Worm (Caenorhabditis elegans): Measurements from ENCODE around the gene sec-22.

Gene sec-22

DNA sequence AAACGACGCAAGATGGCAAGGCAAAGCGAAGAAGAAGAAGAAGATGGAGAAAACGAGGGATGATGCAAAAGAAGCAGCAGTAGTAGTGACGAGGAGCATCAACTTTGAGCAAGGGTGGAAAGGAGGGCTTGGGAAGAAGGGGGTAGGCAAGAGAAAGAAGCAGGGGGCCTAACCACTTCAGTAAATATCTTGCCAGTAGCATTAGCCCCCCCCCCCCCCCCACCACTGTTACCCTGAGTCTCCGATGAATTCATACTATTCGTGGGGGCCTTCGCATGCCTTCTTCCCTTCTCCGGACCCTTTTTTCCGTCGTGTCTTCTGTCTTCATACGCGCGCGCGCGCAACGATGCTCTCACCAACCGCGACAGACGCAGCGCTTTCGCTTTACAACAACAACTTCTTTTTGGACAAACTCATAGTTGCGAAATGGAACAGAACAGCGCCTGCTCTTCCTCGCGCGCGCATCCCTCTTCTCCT lies 13.5 kb upstream of the sec-22 start:
- TF ChIP-seq ctbp-1 (GFP tag; IDR thresholded peaks at IDR 0.05) (peak; percentile 60; the same call in 1 of the 2 replicates), ceh-62 (tag; optimal IDR thresholded peaks at IDR 0.05) (no peak), set-16 (GFP tag; IDR thresholded peaks at IDR 0.05) (peak; percentile 93), hlh-30 (tag; optimal IDR thresholded peaks at IDR 0.05; ENCODE audit: insufficient read depth) (peak; percentile 22), ceh-20 (GFP tag; IDR thresholded peaks at IDR 0.05) (0 out of 2 replicates have a peak, but pooled peaks have one; percentile 22), F10B5.3 (tag; optimal IDR thresholded peaks at IDR 0.05) (no peak), aha-1 (tag) (peak; percentile 93), hmg-1.1 (GFP tag; IDR thresholded peaks at IDR 0.05) (peak; percentile 66), spr-1 (tag; optimal IDR thresholded peaks at IDR 0.05) (no peak), lir-3 (tag; optimal IDR thresholded peaks at IDR 0.05) (no peak), fkh-10 (GFP tag; optimal IDR thresholded peaks at IDR 0.05) (no peak), rbr-2 (tag; optimal IDR thresholded peaks at IDR 0.05) (peak; percentile 34), unc-62 (GFP tag; optimal IDR thresholded peaks at IDR 0.05 in 1 of 2) (peak in 1 of 2 experiments; percentile 37), unc-62 (tag; optimal IDR thresholded peaks at IDR 0.05) (no peak), mdl-1 (tag; optimal IDR thresholded peaks at IDR 0.05) (peak in 1 of 2 experiments; percentile 35), hlh-11 (tag; optimal IDR thresholded peaks at IDR 0.05) (peak; percentile 31), F37D6.2 (tag; optimal IDR thresholded peaks at IDR 0.05) (peak; percentile 24), Y105C5A.15 (GFP tag; IDR thresholded peaks at IDR 0.05) (no peak)

ce11 chrX:1025010-1025409 lies 10.3 kb upstream of the sec-22 start, which contains the start of gene F55A4.3:
TSS of gene F55A4.3 (minus strand) at chrX:1025110.
- TF ChIP-seq ceh-20 (GFP tag; IDR thresholded peaks at IDR 0.05), result no peak
- no peak for TF ChIP-seq duxl-1 (tag; optimal IDR thresholded peaks at IDR 0.05; ENCODE audit: poor library complexity)
- TF ChIP-seq ces-1 (GFP tag; optimal IDR thresholded peaks at IDR 0.05), result no peak
- no peak for TF ChIP-seq nhr-28 (tag; optimal IDR thresholded peaks at IDR 0.05)
- TF ChIP-seq mdl-1 (tag; optimal IDR thresholded peaks at IDR 0.05), result no peak
- TF ChIP-seq egl-27 (tag; optimal IDR thresholded peaks at IDR 0.05), result no peak
- TF ChIP-seq zfp-2 (tag; optimal IDR thresholded peaks at IDR 0.05), result no peak
- no peak for TF ChIP-seq arid-1 (GFP tag; conservative IDR thresholded peaks at IDR 0.05)
- TF ChIP-seq rbr-2 (tag; optimal IDR thresholded peaks at IDR 0.05), result no peak
- TF ChIP-seq ztf-7 (tag; optimal IDR thresholded peaks at IDR 0.05), result no peak
- no peak for TF ChIP-seq F44E2.7 (GFP tag; IDR thresholded peaks at IDR 0.05)
- TF ChIP-seq nhr-25 (tag; optimal IDR thresholded peaks at IDR 0.05; ENCODE audit: borderline replicate concordance, insufficient read depth), result no peak
- TF ChIP-seq lin-29 (GFP tag; IDR thresholded peaks at IDR 0.05), result no peak
- TF ChIP-seq jun-1 (tag; optimal IDR thresholded peaks at IDR 0.05), result no peak
- no peak for TF ChIP-seq hmg-1.1 (GFP tag; IDR thresholded peaks at IDR 0.05)
- TF ChIP-seq spr-1 (tag; optimal IDR thresholded peaks at IDR 0.05), result no peak

DNA sequence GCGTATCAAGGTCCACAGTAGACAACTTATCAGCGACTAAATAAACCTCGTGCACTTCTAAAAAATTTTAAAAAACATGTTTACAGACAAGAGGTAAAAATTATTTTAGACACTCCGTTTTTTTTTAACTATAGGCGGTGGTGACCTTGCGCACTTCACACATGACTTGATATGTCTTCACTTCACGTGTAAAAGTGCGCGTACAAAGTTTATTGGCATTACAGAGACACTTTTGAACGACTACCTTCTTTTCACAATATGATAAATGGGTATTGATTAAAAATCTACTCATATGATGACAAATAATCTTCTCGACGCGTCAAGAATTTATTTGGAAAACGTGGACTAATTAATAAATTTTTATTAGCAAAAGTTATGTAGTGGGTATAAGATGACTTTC lies 8.6 kb upstream of the sec-22 start:
- TF ChIP-seq F10B5.3 (tag; optimal IDR thresholded peaks at IDR 0.05) (no peak), zfp-3 (GFP tag; conservative IDR thresholded peaks at IDR 0.05) (no peak), ceh-32 (tag; optimal IDR thresholded peaks at IDR 0.05; ENCODE audit: poor library complexity) (no peak), php-3 (GFP tag; IDR thresholded peaks at IDR 0.05) (no peak), egl-43 (GFP tag; IDR thresholded peaks at IDR 0.05) (no peak), hlh-30 (tag; optimal IDR thresholded peaks at IDR 0.05; ENCODE audit: insufficient read depth) (peak; percentile 91), aly-2 (tag; optimal IDR thresholded peaks at IDR 0.05) (no peak), mep-1 (tag; optimal IDR thresholded peaks at IDR 0.05) (peak; percentile 52), Y105C5A.15 (GFP tag; IDR thresholded peaks at IDR 0.05) (no peak), nhr-42 (GFP tag; IDR thresholded peaks at IDR 0.05) (no peak), tag-97 (GFP tag; IDR thresholded peaks at IDR 0.05) (no peak), lin-38 (GFP tag; IDR thresholded peaks at IDR 0.05) (no peak), nhr-111 (GFP tag; optimal IDR thresholded peaks at IDR 0.05) (no peak), unc-62 (GFP tag; optimal IDR thresholded peaks at IDR 0.05 in 1 of 2) (peak in 1 of 2 experiments; percentile 42), unc-62 (tag; optimal IDR thresholded peaks at IDR 0.05) (no peak), dpl-1 (GFP tag; optimal IDR thresholded peaks at IDR 0.05) (no peak), F44E2.7 (GFP tag; IDR thresholded peaks at IDR 0.05) (no peak), ceh-62 (tag; optimal IDR thresholded peaks at IDR 0.05) (no peak), nhr-6 (tag; optimal IDR thresholded peaks at IDR 0.05) (no peak), fkh-10 (GFP tag; optimal IDR thresholded peaks at IDR 0.05) (no peak), dve-1 (tag; optimal IDR thresholded peaks at IDR 0.05; ENCODE audit: insufficient read depth) (peak; percentile 12), attf-4 (tag; optimal IDR thresholded peaks at IDR 0.05) (no peak), ceh-28 (tag; optimal IDR thresholded peaks at IDR 0.05) (no peak), lin-29 (GFP tag; IDR thresholded peaks at IDR 0.05) (no peak), daf-12 (tag; optimal IDR thresholded peaks at IDR 0.05) (no peak), jun-1 (tag; optimal IDR thresholded peaks at IDR 0.05) (no peak), saeg-2 (GFP tag; IDR thresholded peaks at IDR 0.05) (no peak), nhr-28 (tag; optimal IDR thresholded peaks at IDR 0.05) (peak; percentile 57), nhr-76 (tag; optimal IDR thresholded peaks at IDR 0.05) (no peak)

Data from whole organism, L4 larva.